Fruit fly (Drosophila melanogaster) S2 (cell line): Measurements from ENCODE around the gene eIF2Bepsilon.

Experiments
- CG8478 ChIP-seq: fragments of >200 bp; optimal IDR thresholded peaks from 2 replicates; lab custom pipeline; 2018
- CTCF ChIP-seq, 2 experiments: fragments of >200 bp; optimal IDR thresholded peaks; 2 replicates each; lab custom pipeline; 2018

DNA sequence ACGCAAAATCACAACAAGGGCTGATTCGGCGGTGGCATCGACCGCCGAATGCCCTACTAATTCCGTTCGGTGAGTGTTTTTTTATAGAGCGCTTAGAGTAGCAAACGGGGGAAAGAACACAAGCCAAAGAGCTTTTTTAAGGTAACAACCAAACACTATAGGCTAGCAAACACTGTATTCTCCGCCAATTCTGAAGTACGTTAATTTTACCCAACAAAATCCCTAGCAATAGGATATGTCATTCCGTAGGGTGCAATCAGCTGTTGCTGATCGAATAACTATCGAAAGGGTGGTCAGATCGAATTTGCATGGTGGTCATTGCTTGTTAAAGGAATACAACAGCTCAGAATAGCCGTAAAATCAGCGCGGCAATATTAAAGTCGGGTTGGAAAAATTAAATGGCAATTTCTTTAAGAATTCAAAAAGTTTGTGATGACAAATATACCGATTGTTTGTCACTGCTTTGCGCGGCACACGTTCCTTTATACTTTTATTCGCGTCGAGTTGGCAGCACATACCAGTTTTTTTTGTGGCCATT lies 14.9 kb downstream of the eIF2Bepsilon start, which contains the start of gene mip130:
- TF ChIP-seq CG8478 (lab: Kevin White, UChicago): no peak
- no peak for TF ChIP-seq CTCF (optimal IDR thresholded peaks at IDR 0.05; lab: Kevin White, UChicago)
